Fruit fly (Drosophila melanogaster) whole organism, embryonic: ENCODE results near the gene Uro.

Experiments
- Asciz ChIP-seq: fragments of 200-800 bp; sonication (Bioruptor generic); optimal IDR thresholded peaks from 2 replicates; lab custom pipeline; 2017; ENCODE audit warnings: missing biosample characterization, mild to moderate bottlenecking, missing genetic modification characterization, missing genetic modification reagents
- CG10321 ChIP-seq: fragments of 200-800 bp; sonication (Bioruptor generic); IDR thresholded peaks from 2 replicates; pipeline ENCODE4 v1.3.6; 2022; ENCODE audit warnings: missing biosample characterization, missing genetic modification characterization
- CG10431 ChIP-seq: fragments of 200-800 bp; sonication (Bioruptor generic); optimal IDR thresholded peaks from 3 replicates; lab custom pipeline; 2018; ENCODE audit warnings: missing biosample characterization, mild to moderate bottlenecking, missing genetic modification characterization
- CG10543 ChIP-seq: fragments of 200-800 bp; sonication (Bioruptor generic); optimal IDR thresholded peaks from 3 replicates; lab custom pipeline; 2017; ENCODE audit warnings: missing biosample characterization, mild to moderate bottlenecking, missing genetic modification characterization, moderate library complexity
- CG11398 ChIP-seq: fragments of 200-800 bp; sonication (Bioruptor generic); optimal IDR thresholded peaks from 2 replicates; lab custom pipeline; 2016; ENCODE audit warnings: missing biosample characterization, missing genetic modification characterization
- CG1647 ChIP-seq: fragments of 200-800 bp; sonication (Bioruptor generic); optimal IDR thresholded peaks from 3 replicates; lab custom pipeline; 2016; ENCODE audit warnings: missing biosample characterization, missing genetic modification characterization
- CG2202 ChIP-seq: fragments of 200-800 bp; sonication (Bioruptor generic); optimal IDR thresholded peaks from 2 replicates; lab custom pipeline; 2018; ENCODE audit warnings: missing biosample characterization, mild to moderate bottlenecking, missing genetic modification characterization
- CG2712 ChIP-seq: fragments of 200-800 bp; optimal IDR thresholded peaks from 3 replicates; lab custom pipeline; 2019; ENCODE audit warnings: missing biosample characterization, mild to moderate bottlenecking, missing genetic modification characterization, moderate library complexity
- CG30020 ChIP-seq: fragments of 200-800 bp; optimal IDR thresholded peaks from 2 replicates; lab custom pipeline; 2019; ENCODE audit warnings: missing biosample characterization, mild to moderate bottlenecking, missing genetic modification characterization, moderate library complexity
- CG30403 ChIP-seq: fragments of 200-800 bp; sonication (Bioruptor generic); optimal IDR thresholded peaks from 3 replicates; lab custom pipeline; 2016; ENCODE audit warnings: missing biosample characterization, missing genetic modification characterization
- CG3163 ChIP-seq: fragments of 200-800 bp; sonication (Bioruptor generic); optimal IDR thresholded peaks from 3 replicates; lab custom pipeline; 2016; ENCODE audit warnings: missing biosample characterization, missing genetic modification characterization
- CG34376 ChIP-seq: fragments of 200-800 bp; sonication (Bioruptor generic); optimal IDR thresholded peaks from 2 replicates; lab custom pipeline; 2018; ENCODE audit warnings: missing biosample characterization, mild to moderate bottlenecking, missing genetic modification characterization
- CG3995 ChIP-seq: fragments of 200-800 bp; sonication (Bioruptor generic); optimal IDR thresholded peaks from 3 replicates; lab custom pipeline; 2016; ENCODE audit warnings: missing biosample characterization, missing genetic modification characterization
- CG4707 ChIP-seq: fragments of 200-800 bp; sonication (Bioruptor generic); optimal IDR thresholded peaks from 2 replicates; lab custom pipeline; 2018; ENCODE audit warnings: missing biosample characterization, mild to moderate bottlenecking, missing genetic modification characterization, moderate library complexity
- CG7786 ChIP-seq: fragments of 200-800 bp; sonication (Bioruptor generic); optimal IDR thresholded peaks from 2 replicates; lab custom pipeline; 2016; ENCODE audit warnings: missing biosample characterization, missing genetic modification characterization
- CG8089 ChIP-seq: fragments of 200-800 bp; sonication (Bioruptor generic); optimal IDR thresholded peaks from 3 replicates; lab custom pipeline; 2016; ENCODE audit warnings: missing biosample characterization, missing genetic modification characterization
- CG8281 ChIP-seq: fragments of 200-800 bp; sonication (Bioruptor generic); optimal IDR thresholded peaks from 2 replicates; lab custom pipeline; 2018; ENCODE audit warnings: missing biosample characterization, mild to moderate bottlenecking, missing genetic modification characterization, moderate library complexity
- CG9817 ChIP-seq: fragments of 200-800 bp; sonication (Bioruptor generic); optimal IDR thresholded peaks from 2 replicates; lab custom pipeline; 2018; ENCODE audit warnings: missing biosample characterization, mild to moderate bottlenecking, missing genetic modification characterization, moderate library complexity
- CoRest ChIP-seq: fragments of 200-800 bp; sonication (Bioruptor generic); optimal IDR thresholded peaks from 3 replicates; lab custom pipeline; 2018; ENCODE audit warnings: missing biosample characterization, mild to moderate bottlenecking, missing genetic modification characterization, moderate library complexity
- D19A ChIP-seq: fragments of 200-800 bp; optimal IDR thresholded peaks from 3 replicates; lab custom pipeline; 2019; ENCODE audit warnings: missing biosample characterization, mild to moderate bottlenecking, missing genetic modification characterization, moderate library complexity
- Dbx ChIP-seq: fragments of 200-800 bp; sonication (Bioruptor generic); IDR thresholded peaks from 3 replicates; pipeline ENCODE4 v1.3.6; 2022; ENCODE audit warnings: missing biosample characterization, missing genetic modification characterization
- Drgx ChIP-seq: fragments of 200-800 bp; sonication (Bioruptor generic); IDR thresholded peaks from 2 replicates; pipeline ENCODE4 v1.3.6; 2022; ENCODE audit warnings: missing biosample characterization, missing genetic modification characterization
- H2.0 ChIP-seq: fragments of 200-800 bp; sonication (Bioruptor generic); IDR thresholded peaks from 2 replicates; pipeline ENCODE4 v1.3.6; 2022; ENCODE audit warnings: missing biosample characterization, missing genetic modification characterization
- HLH4C ChIP-seq: fragments of 200-800 bp; sonication (Bioruptor generic); IDR thresholded peaks from 3 replicates; pipeline ENCODE4 v1.3.6; 2022; ENCODE audit warnings: missing biosample characterization, missing genetic modification characterization; ENCODE audit not compliant: partially characterized antibody
- HmgD ChIP-seq: fragments of 200-800 bp; sonication (Bioruptor generic); optimal IDR thresholded peaks from 3 replicates; lab custom pipeline; 2016; ENCODE audit warnings: missing biosample characterization, missing genetic modification characterization
- HmgZ ChIP-seq: fragments of 200-800 bp; sonication (Bioruptor generic); optimal IDR thresholded peaks from 2 replicates; lab custom pipeline; 2018; ENCODE audit warnings: missing biosample characterization, mild to moderate bottlenecking, missing genetic modification characterization
- Hmx ChIP-seq: fragments of 200-800 bp; sonication (Bioruptor generic); optimal IDR thresholded peaks from 2 replicates; lab custom pipeline; 2016; ENCODE audit warnings: missing biosample characterization, missing genetic modification characterization
- Hr3 ChIP-seq: fragments of 200-800 bp; sonication (Bioruptor generic); optimal IDR thresholded peaks from 3 replicates; lab custom pipeline; 2016; ENCODE audit warnings: missing biosample characterization, missing genetic modification characterization
- Max ChIP-seq: fragments of 200-800 bp; sonication (Bioruptor generic); optimal IDR thresholded peaks from 2 replicates; lab custom pipeline; 2016; ENCODE audit warnings: missing biosample characterization, mild to moderate bottlenecking, missing genetic modification characterization
- NC2α ChIP-seq: fragments of 200-800 bp; sonication (Bioruptor generic); optimal IDR thresholded peaks from 2 replicates; lab custom pipeline; 2016; ENCODE audit warnings: missing biosample characterization, missing genetic modification characterization
- Opbp ChIP-seq: fragments of 200-800 bp; sonication (Bioruptor generic); IDR thresholded peaks from 3 replicates; pipeline ENCODE4 v1.3.6; 2022; ENCODE audit warnings: missing biosample characterization, missing genetic modification characterization; ENCODE audit not compliant: partially characterized antibody
- PHDP ChIP-seq: fragments of 200-800 bp; sonication (Bioruptor generic); optimal IDR thresholded peaks from 3 replicates; lab custom pipeline; 2018; ENCODE audit warnings: missing biosample characterization, mild to moderate bottlenecking, missing genetic modification characterization, moderate library complexity
- Rx ChIP-seq: fragments of 200-800 bp; sonication (Bioruptor generic); IDR thresholded peaks from 2 replicates; pipeline ENCODE4 v1.3.6; 2022; ENCODE audit warnings: missing biosample characterization, missing genetic modification characterization
- Xbp1 ChIP-seq: fragments of 200-800 bp; sonication (Bioruptor generic); optimal IDR thresholded peaks from 3 replicates; lab custom pipeline; 2016; ENCODE audit warnings: missing biosample characterization, mild to moderate bottlenecking, missing genetic modification characterization
- ap ChIP-seq: fragments of 200-800 bp; sonication (Bioruptor generic); IDR thresholded peaks from 2 replicates; pipeline ENCODE4 v1.3.6; 2022; ENCODE audit warnings: missing biosample characterization, missing genetic modification characterization
- btn ChIP-seq: fragments of 200-800 bp; sonication (Bioruptor generic); optimal IDR thresholded peaks from 2 replicates; lab custom pipeline; 2016; ENCODE audit warnings: missing biosample characterization, missing genetic modification characterization
- cas ChIP-seq: fragments of 200-800 bp; sonication (Bioruptor generic); IDR thresholded peaks from 2 replicates; pipeline ENCODE4 v1.3.6; 2022; ENCODE audit warnings: missing biosample characterization, missing genetic modification characterization
- disco-r ChIP-seq: fragments of 200-800 bp; sonication (Bioruptor generic); optimal IDR thresholded peaks from 2 replicates; lab custom pipeline; 2016; ENCODE audit warnings: missing biosample characterization, missing genetic modification characterization
- emc ChIP-seq: fragments of 200-800 bp; sonication (Bioruptor generic); optimal IDR thresholded peaks from 2 replicates; lab custom pipeline; 2016; ENCODE audit warnings: missing biosample characterization, missing genetic modification characterization
- ham ChIP-seq: fragments of 200-800 bp; sonication (Bioruptor generic); IDR thresholded peaks from 2 replicates; pipeline ENCODE4 v1.3.6; 2022; ENCODE audit warnings: missing biosample characterization, missing genetic modification characterization
- kay ChIP-seq: fragments of 200-800 bp; sonication (Bioruptor generic); optimal IDR thresholded peaks from 2 replicates; lab custom pipeline; 2016; ENCODE audit warnings: missing biosample characterization, missing genetic modification characterization
- lmd ChIP-seq: fragments of 200-800 bp; sonication (Bioruptor generic); IDR thresholded peaks from 2 replicates; pipeline ENCODE4 v1.3.6; 2022; ENCODE audit warnings: missing biosample characterization, missing genetic modification characterization
- pita ChIP-seq: fragments of 200-800 bp; sonication (Bioruptor generic); optimal IDR thresholded peaks from 2 replicates; lab custom pipeline; 2017; ENCODE audit warnings: missing biosample characterization, mild to moderate bottlenecking, missing genetic modification characterization
- sens ChIP-seq: fragments of 200-800 bp; sonication (Bioruptor generic); peaks from one replicate; lab custom pipeline; 2016; ENCODE audit warnings: missing biosample characterization, missing genetic modification characterization
- sim ChIP-seq: fragments of 200-800 bp; sonication (Bioruptor generic); IDR thresholded peaks from 2 replicates; pipeline ENCODE4 v1.3.6; 2022; ENCODE audit warnings: missing biosample characterization, missing genetic modification characterization
- stc ChIP-seq: fragments of 200-800 bp; sonication (Bioruptor generic); IDR thresholded peaks from 2 replicates; pipeline ENCODE4 v1.3.6; 2022; ENCODE audit warnings: missing biosample characterization, missing genetic modification characterization
- tup ChIP-seq: fragments of 200-800 bp; sonication (Bioruptor generic); optimal IDR thresholded peaks from 2 replicates; lab custom pipeline; 2016; ENCODE audit warnings: missing biosample characterization, mild to moderate bottlenecking, missing genetic modification characterization, moderate library complexity
- tx ChIP-seq: fragments of 200-800 bp; sonication (Bioruptor generic); optimal IDR thresholded peaks from 2 replicates; lab custom pipeline; 2016; ENCODE audit warnings: missing biosample characterization, missing genetic modification characterization
- wor ChIP-seq: fragments of 200-800 bp; sonication (Bioruptor generic); IDR thresholded peaks from 2 replicates; pipeline ENCODE4 v1.3.6; 2022; ENCODE audit warnings: missing biosample characterization, missing genetic modification characterization

Uro gene

dm6 chr2L:7820851-7821250 lies 41.0 kb downstream of the Uro start, which contains the start of gene CG7115:
Gene CG7115, plus strand, starts transcription at chr2L:7821151.
- TF ChIP-seq CG30020 (tag; lab: Kevin White, UChicago) (no peak), CG8281 (tag; lab: Kevin White, UChicago) (no peak), CG10321 (GFP tag; lab: Robert Waterston, UW) (no peak), NC2α (no peak), CG8089 (GFP tag; lab: Kevin White, UChicago) (no peak), CG1647 (GFP tag; lab: Kevin White, UChicago) (no peak)

- TF ChIP-seq HLH4C (GFP tag; lab: Robert Waterston, UW) (peak; percentile 85), ap (GFP tag; lab: Robert Waterston, UW) (no peak), CoRest (tag; lab: Kevin White, UChicago) (peak; percentile 60), stc (GFP tag; lab: Robert Waterston, UW) (peak; percentile 48; the same call in 1 of the 2 replicates), kay (GFP tag; lab: Kevin White, UChicago) (no peak), CG7786 (peak; percentile 66), PHDP (tag; lab: Kevin White, UChicago) (peak; percentile 9), Dbx (peak; percentile 73; the same call in 1 of the 3 replicates), CG3163 (GFP tag; lab: Kevin White, UChicago) (peak; percentile 32), Hmx (no peak), CG10543 (GFP tag; lab: Kevin White, UChicago) (peak; percentile 46), pita (GFP tag; lab: Kevin White, UChicago) (no peak), sim (GFP tag; lab: Robert Waterston, UW) (0 out of 2 replicates have a peak, but pooled peaks have one; percentile 29), CG11398 (GFP tag; lab: Kevin White, UChicago) (no peak), D19A (tag; lab: Kevin White, UChicago) (peak; percentile 46), Rx (GFP tag; lab: Robert Waterston, UW) (no peak), tup (GFP tag; lab: Kevin White, UChicago) (peak; percentile 37), btn (GFP tag; lab: Kevin White, UChicago) (no peak), CG4707 (GFP tag; lab: Kevin White, UChicago) (no peak), Xbp1 (GFP tag; lab: Kevin White, UChicago) (peak; percentile 75), HmgZ (tag; lab: Kevin White, UChicago) (peak; percentile 76), cas (GFP tag; lab: Robert Waterston, UW) (no peak), CG2712 (tag; lab: Kevin White, UChicago) (peak; percentile 65), CG2202 (tag; lab: Kevin White, UChicago) (no peak), Drgx (GFP tag; lab: Robert Waterston, UW) (peak; percentile 15; the same call in 1 of the 2 replicates), CG30403 (peak; percentile 71), HmgD (GFP tag; lab: Kevin White, UChicago) (peak; percentile 27), tx (GFP tag; lab: Kevin White, UChicago) (no peak), sens (GFP tag; lab: Kevin White, UChicago) (peak; percentile 93), emc (GFP tag; lab: Kevin White, UChicago) (no peak), ham (no peak), wor (GFP tag; lab: Robert Waterston, UW) (no peak), Max (peak; percentile 58), Hr3 (GFP tag; lab: Kevin White, UChicago) (peak; percentile 50), H2.0 (GFP tag; lab: Robert Waterston, UW) (peak; percentile 40; the same call in 1 of the 2 replicates), Asciz (GFP tag; lab: Kevin White, UChicago) (peak; percentile 24), CG9817 (tag; lab: Kevin White, UChicago) (peak; percentile 45), Opbp (GFP tag; lab: Robert Waterston, UW) (peak; percentile 86), CG34376 (GFP tag; lab: Kevin White, UChicago) (peak; percentile 28), disco-r (GFP tag; lab: Kevin White, UChicago) (no peak), CG10431 (GFP tag; lab: Kevin White, UChicago) (no peak), lmd (peak; percentile 64), CG3995 (GFP tag; lab: Kevin White, UChicago) (peak; percentile 97)
These were observed 41.5 kb downstream of the Uro start for dm6 chr2L:7821279-7821848.
